Worm (Caenorhabditis elegans): ENCODE data around the gene sre-3.

The sre-3 gene

ce11 chrII:7338995-7339394 is 46.5 kb upstream of the sre-3 start, which contains the start of gene nhr-21 (continued):
- TF ChIP-seq ztf-4 (tag; optimal IDR thresholded peaks at IDR 0.05) (peak; percentile 21), C16A3.4 (tag; optimal IDR thresholded peaks at IDR 0.05) (peak; percentile 23), elt-3 (tag; optimal IDR thresholded peaks at IDR 0.05) (peak in 5 of 6 experiments; percentile 46 to 91 (median 62)), fkh-10 (GFP tag; optimal IDR thresholded peaks at IDR 0.05) (no peak), F16B12.6 (tag; optimal IDR thresholded peaks at IDR 0.05) (no peak), fkh-4 (tag; optimal IDR thresholded peaks at IDR 0.05; ENCODE audit: borderline replicate concordance) (no peak)

DNA sequence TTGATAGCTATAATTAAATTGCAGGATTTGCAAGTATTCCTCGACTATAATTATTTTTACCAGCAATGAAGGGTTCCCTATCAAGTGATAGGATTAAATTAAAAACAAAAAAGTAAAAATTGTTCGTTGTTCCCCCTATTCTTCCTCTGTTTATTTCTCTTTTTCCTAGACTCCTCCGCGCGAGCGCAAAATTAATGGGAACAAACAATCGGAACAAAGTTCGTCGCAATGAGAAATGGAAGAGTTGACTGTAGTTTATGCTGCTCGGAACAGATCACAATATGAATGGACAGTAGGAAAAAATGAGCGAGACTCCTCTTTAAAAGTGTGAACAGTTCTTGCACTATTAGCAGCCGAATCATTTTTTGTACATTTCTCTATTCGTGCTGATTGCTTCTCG is 44.8 kb upstream of the sre-3 start:
- no peak for TF ChIP-seq nhr-77 (tag; optimal IDR thresholded peaks at IDR 0.05)
- TF ChIP-seq unc-86 (tag; optimal IDR thresholded peaks at IDR 0.05) = no peak
- TF ChIP-seq ama-1 (optimal IDR thresholded peaks at IDR 0.05) = no peak
- no peak for TF ChIP-seq ceh-88 (GFP tag; IDR thresholded peaks at IDR 0.05)

- TF ChIP-seq nhr-20 (tag; optimal IDR thresholded peaks at IDR 0.05) (peak; percentile 41), nhr-19 (GFP tag; conservative IDR thresholded peaks at IDR 0.05) (peak; percentile 19; the same call in 1 of the 2 replicates), nhr-47 (tag; optimal IDR thresholded peaks at IDR 0.05) (peak; percentile 19), pax-3 (tag; optimal IDR thresholded peaks at IDR 0.05) (no peak), unc-86 (tag; optimal IDR thresholded peaks at IDR 0.05) (no peak), nhr-71 (tag; optimal IDR thresholded peaks at IDR 0.05) (peak; percentile 19), ceh-90 (tag; optimal IDR thresholded peaks at IDR 0.05) (no peak), dsc-1 (tag; optimal IDR thresholded peaks at IDR 0.05) (peak; percentile 24), fkh-8 (tag; optimal IDR thresholded peaks at IDR 0.05) (peak; percentile 57), pag-3 (tag; optimal IDR thresholded peaks at IDR 0.05; ENCODE audit: borderline replicate concordance, insufficient read depth) (no peak), egl-13 (tag; optimal IDR thresholded peaks at IDR 0.05) (no peak), elt-3 (tag; optimal IDR thresholded peaks at IDR 0.05) (peak in 1 of 6 experiments; percentile 55), nhr-85 (tag) (peak; percentile 90), nhr-90 (tag; optimal IDR thresholded peaks at IDR 0.05; ENCODE audit: poor library complexity) (no peak), mdl-1 (tag; optimal IDR thresholded peaks at IDR 0.05) (peak in 1 of 2 experiments; percentile 16), ets-5 (GFP tag; IDR thresholded peaks at IDR 0.05) (no peak), blmp-1 (tag; optimal IDR thresholded peaks at IDR 0.05) (peak; percentile 60), F16B12.6 (tag; optimal IDR thresholded peaks at IDR 0.05) (no peak), efl-1 (optimal IDR thresholded peaks at IDR 0.05) (no peak), efl-1 (GFP tag; optimal IDR thresholded peaks at IDR 0.05 in 1 of 2) (peak in 1 of 2 experiments; percentile 87), jun-1 (tag; optimal IDR thresholded peaks at IDR 0.05) (no peak), ama-1 (optimal IDR thresholded peaks at IDR 0.05) (no peak)
These were observed 43.8 kb upstream of the sre-3 start for ce11 chrII:7341572-7342303.

DNA sequence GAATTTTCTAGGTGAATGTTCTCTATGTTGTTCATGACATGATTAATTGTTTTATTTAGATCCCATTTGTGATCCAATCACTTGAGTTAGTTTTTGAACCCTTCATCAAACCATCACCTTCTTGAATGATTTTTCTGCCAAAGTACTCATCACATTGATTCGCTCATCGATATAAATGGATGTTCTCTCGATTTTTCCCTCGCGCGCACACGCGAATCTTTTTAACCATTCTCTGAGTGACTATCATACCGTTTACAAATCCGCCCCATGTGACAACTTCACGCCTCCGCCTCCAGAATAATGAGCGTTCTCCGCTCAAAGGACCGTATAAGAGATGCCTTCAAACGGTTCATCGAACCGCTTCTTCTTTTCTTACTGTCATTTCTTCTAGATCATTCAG is 42.7 kb upstream of the sre-3 start:
- TF ChIP-seq jun-1 (tag; optimal IDR thresholded peaks at IDR 0.05) = no peak
- TF ChIP-seq egl-27 (tag; optimal IDR thresholded peaks at IDR 0.05) = no peak
- no peak for TF ChIP-seq pag-3 (tag; optimal IDR thresholded peaks at IDR 0.05; ENCODE audit: borderline replicate concordance, insufficient read depth)
- no peak for TF ChIP-seq ama-1 (optimal IDR thresholded peaks at IDR 0.05)
- TF ChIP-seq dsc-1 (tag; optimal IDR thresholded peaks at IDR 0.05) = no peak
- peak; percentile 63 to 86 (median 76) for TF ChIP-seq elt-3 (tag; optimal IDR thresholded peaks at IDR 0.05)
- peak; percentile 86 for TF ChIP-seq blmp-1 (tag; optimal IDR thresholded peaks at IDR 0.05)
- TF ChIP-seq pqm-1 (tag; optimal IDR thresholded peaks at IDR 0.05) = no peak
- TF ChIP-seq unc-130 (tag; optimal IDR thresholded peaks at IDR 0.05) = peak; percentile 72
- TF ChIP-seq efl-3 (GFP tag; optimal IDR thresholded peaks at IDR 0.05) = no peak
- no peak for TF ChIP-seq ceh-88 (GFP tag; IDR thresholded peaks at IDR 0.05)
- no peak for TF ChIP-seq ztf-4 (tag; optimal IDR thresholded peaks at IDR 0.05)
- no peak for TF ChIP-seq hlh-17 (GFP tag; optimal IDR thresholded peaks at IDR 0.05; ENCODE audit: borderline replicate concordance)
- no peak for TF ChIP-seq zip-4 (GFP tag; optimal IDR thresholded peaks at IDR 0.05)
- peak; percentile 94 for TF ChIP-seq nhr-85 (tag)
- peak in 1 of 2 experiments; percentile 63 for TF ChIP-seq lin-35 (GFP tag; optimal IDR thresholded peaks at IDR 0.05)
- no peak for TF ChIP-seq aha-1 (tag; optimal IDR thresholded peaks at IDR 0.05)
- peak; percentile 81 for TF ChIP-seq nhr-20 (tag; optimal IDR thresholded peaks at IDR 0.05)
- no peak for TF ChIP-seq nhr-76 (tag; optimal IDR thresholded peaks at IDR 0.05)
- TF ChIP-seq tlp-1 (tag; optimal IDR thresholded peaks at IDR 0.05) = no peak
- TF ChIP-seq lir-3 (tag; optimal IDR thresholded peaks at IDR 0.05; ENCODE audit: poor library complexity) = no peak
- peak; percentile 50 for TF ChIP-seq lin-14 (GFP tag; optimal IDR thresholded peaks at IDR 0.05)
- peak; percentile 65 for TF ChIP-seq tbx-2 (tag; optimal IDR thresholded peaks at IDR 0.05)
- TF ChIP-seq lin-13 (GFP tag; optimal IDR thresholded peaks at IDR 0.05) = peak; percentile 39
- 0 out of 2 replicates have a peak, but pooled peaks have one; percentile 17 for TF ChIP-seq grh-1 (GFP tag; IDR thresholded peaks at IDR 0.05)
- no peak for TF ChIP-seq sptf-1 (tag; optimal IDR thresholded peaks at IDR 0.05)
- peak; percentile 65 for TF ChIP-seq nhr-90 (tag; optimal IDR thresholded peaks at IDR 0.05; ENCODE audit: poor library complexity)

Data from whole organism, L1 larva.